Worm (Caenorhabditis elegans): ENCODE data around the gene smim-14.

The smim-14 gene

DNA sequence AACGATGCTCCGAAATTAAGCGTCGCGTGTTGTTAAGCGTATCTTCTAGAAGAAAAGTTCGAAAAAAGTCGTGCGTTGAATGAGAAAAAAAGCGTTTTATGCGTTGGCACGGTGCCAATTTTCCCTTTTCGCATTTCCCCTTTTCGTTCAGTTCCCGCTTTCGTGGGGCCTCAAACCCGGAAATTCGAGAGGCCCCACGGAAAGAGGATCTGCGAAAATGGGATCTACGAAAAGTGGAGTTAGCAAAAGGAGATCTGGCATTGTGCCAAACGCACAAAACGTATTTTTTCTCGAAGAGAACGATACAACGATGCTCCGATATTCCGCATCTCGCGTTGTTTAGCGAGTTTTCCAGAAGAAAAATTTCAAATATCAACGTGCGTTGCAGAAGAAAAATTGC is 30.3 kb upstream of the smim-14 start:
- TF ChIP-seq fkh-4 (tag; optimal IDR thresholded peaks at IDR 0.05; ENCODE audit: borderline replicate concordance) (no peak), alr-1 (tag; optimal IDR thresholded peaks at IDR 0.05; ENCODE audit: borderline replicate concordance) (no peak), nhr-237 (tag; optimal IDR thresholded peaks at IDR 0.05) (no peak), lir-3 (tag; optimal IDR thresholded peaks at IDR 0.05; ENCODE audit: poor library complexity) (no peak), skn-1 (tag; optimal IDR thresholded peaks at IDR 0.05) (no peak), xbp-1 (tag; optimal IDR thresholded peaks at IDR 0.05) (no peak), efl-3 (GFP tag; optimal IDR thresholded peaks at IDR 0.05) (no peak), nhr-85 (tag) (no peak), unc-30 (tag; optimal IDR thresholded peaks at IDR 0.05) (no peak), elt-3 (tag; optimal IDR thresholded peaks at IDR 0.05) (no peak), fkh-8 (tag; optimal IDR thresholded peaks at IDR 0.05) (peak; percentile 23), blmp-1 (tag; optimal IDR thresholded peaks at IDR 0.05) (no peak), mef-2 (tag; optimal IDR thresholded peaks at IDR 0.05) (no peak), Y116A8C.19 (tag; optimal IDR thresholded peaks at IDR 0.05; ENCODE audit: borderline replicate concordance) (no peak), ceh-82 (tag; optimal IDR thresholded peaks at IDR 0.05) (peak in 2 of 3 experiments; percentile 5 to 18), tlp-1 (tag; optimal IDR thresholded peaks at IDR 0.05) (no peak), lin-14 (GFP tag; optimal IDR thresholded peaks at IDR 0.05) (no peak), nhr-28 (tag; optimal IDR thresholded peaks at IDR 0.05) (no peak), C16A3.4 (tag; optimal IDR thresholded peaks at IDR 0.05) (no peak), efl-1 (optimal IDR thresholded peaks at IDR 0.05) (peak; percentile 22 to 80), efl-1 (GFP tag; optimal IDR thresholded peaks at IDR 0.05 in 1 of 2) (peak; percentile 1 to 39), ets-5 (GFP tag; IDR thresholded peaks at IDR 0.05) (no peak), snpc-4 (tag; optimal IDR thresholded peaks at IDR 0.05) (no peak), nhr-77 (tag; optimal IDR thresholded peaks at IDR 0.05) (no peak), nhr-20 (tag; optimal IDR thresholded peaks at IDR 0.05) (no peak), nhr-90 (tag; optimal IDR thresholded peaks at IDR 0.05; ENCODE audit: poor library complexity) (peak; percentile 45), sptf-1 (tag; optimal IDR thresholded peaks at IDR 0.05) (no peak), pag-3 (tag; optimal IDR thresholded peaks at IDR 0.05; ENCODE audit: borderline replicate concordance, insufficient read depth) (no peak), egl-13 (tag; optimal IDR thresholded peaks at IDR 0.05) (no peak), fkh-10 (GFP tag; optimal IDR thresholded peaks at IDR 0.05) (no peak), swsn-7 (tag; optimal IDR thresholded peaks at IDR 0.05) (peak; percentile 3), zag-1 (tag; optimal IDR thresholded peaks at IDR 0.05) (no peak), unc-130 (tag; optimal IDR thresholded peaks at IDR 0.05) (no peak), egl-27 (tag; optimal IDR thresholded peaks at IDR 0.05) (no peak), mab-9 (GFP tag; IDR thresholded peaks at IDR 0.05) (no peak), nhr-19 (GFP tag; conservative IDR thresholded peaks at IDR 0.05) (peak; percentile 40; the same call in 1 of the 2 replicates), mep-1 (tag; optimal IDR thresholded peaks at IDR 0.05) (no peak), hpl-2 (GFP tag; optimal IDR thresholded peaks at IDR 0.05) (no peak), unc-86 (tag; optimal IDR thresholded peaks at IDR 0.05) (peak; percentile 31), unc-62 (GFP tag; optimal IDR thresholded peaks at IDR 0.05) (no peak), ama-1 (optimal IDR thresholded peaks at IDR 0.05) (no peak), nhr-84 (tag; optimal IDR thresholded peaks at IDR 0.05) (no peak), ceh-8 (GFP tag; optimal IDR thresholded peaks at IDR 0.05) (no peak), C04F5.9 (tag; optimal IDR thresholded peaks at IDR 0.05) (no peak), tbx-2 (tag; optimal IDR thresholded peaks at IDR 0.05) (peak; percentile 42), pqm-1 (tag; optimal IDR thresholded peaks at IDR 0.05) (no peak), sup-37 (GFP tag; optimal IDR thresholded peaks at IDR 0.05) (no peak), lsy-2 (tag; optimal IDR thresholded peaks at IDR 0.05) (peak in 1 of 2 experiments; percentile 18), jun-1 (tag; optimal IDR thresholded peaks at IDR 0.05) (no peak), nhr-71 (tag; optimal IDR thresholded peaks at IDR 0.05) (peak; percentile 33), dpl-1 (GFP tag; optimal IDR thresholded peaks at IDR 0.05) (no peak), rnt-1 (tag; optimal IDR thresholded peaks at IDR 0.05) (peak; percentile 60), F16B12.6 (tag; optimal IDR thresholded peaks at IDR 0.05) (no peak), aly-2 (tag; optimal IDR thresholded peaks at IDR 0.05) (no peak)
